In the genomic region with DNA sequence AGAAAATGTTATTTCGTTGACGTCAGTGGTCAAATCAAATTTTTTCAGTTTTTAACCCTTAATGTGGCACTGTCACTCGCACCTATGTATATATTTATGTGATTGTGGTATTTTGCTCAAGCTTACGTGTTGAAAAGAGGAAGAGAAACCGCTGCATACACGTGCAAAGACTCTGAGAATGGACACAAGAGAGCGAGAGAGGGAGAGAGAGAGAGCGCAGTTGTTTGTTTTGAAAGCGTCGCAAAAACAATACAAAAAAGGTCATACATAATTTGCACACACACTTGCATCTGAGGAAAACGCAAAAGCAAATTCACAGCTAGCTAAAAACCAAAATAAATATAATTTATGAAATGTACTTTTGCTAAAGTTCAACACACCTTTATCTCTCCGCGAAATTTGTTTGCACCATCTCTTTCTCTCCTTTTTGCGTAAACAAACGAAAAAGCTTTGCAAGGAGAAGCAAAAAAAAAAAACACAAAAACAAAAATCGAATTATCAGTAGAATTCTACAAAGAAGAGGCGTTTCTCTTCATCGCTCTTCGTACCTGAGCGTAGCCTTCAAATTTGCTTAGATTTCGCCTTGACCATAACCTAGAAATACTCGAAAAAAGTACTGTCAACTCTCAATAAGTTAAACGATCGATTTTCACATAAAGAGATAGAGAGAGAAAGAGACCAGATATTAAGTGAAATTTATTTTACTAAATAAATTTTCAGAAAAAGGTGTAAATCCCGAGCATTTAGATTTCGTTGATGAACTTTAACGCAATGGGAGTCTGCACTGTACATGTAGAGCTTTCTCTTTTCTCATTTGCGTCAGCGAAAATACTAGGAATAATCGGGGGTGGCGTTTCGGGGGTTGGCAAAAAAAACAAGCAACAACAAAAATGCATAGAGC, we compare ENCODE assay signal across 5 fruit fly cellular contexts.
TF ChIP-seq lines count a peak whose summit lies in the region.

No protein-coding gene starts in this region.

TF ChIP-seq in whole organism, adult, 20 proteins besides CTCF, POLR2A, EP300 and RAD21 (continued from another document):
- TF ChIP-seq Mnt (GFP tag; optimal IDR thresholded peaks at IDR 0.05; lab: Kevin White, UChicago): peak; percentile 94
- TF ChIP-seq ovo (GFP tag; optimal IDR thresholded peaks at IDR 0.05; lab: Kevin White, UChicago): no peak
- peak; percentile 85 for TF ChIP-seq CG33017 (tag; optimal IDR thresholded peaks at IDR 0.05; lab: Kevin White, UChicago)
- peak; percentile 88 for TF ChIP-seq CG14711 (tag; optimal IDR thresholded peaks at IDR 0.05; lab: Kevin White, UChicago)
- TF ChIP-seq CG12768 (GFP tag; optimal IDR thresholded peaks at IDR 0.05; lab: Kevin White, UChicago): peak; percentile 76

TF ChIP-seq in whole organism, embryonic, 481 proteins besides CTCF, POLR2A, EP300 and RAD21 (continued from another document and continues in another):
- TF ChIP-seq lmd (GFP tag; IDR thresholded peaks at IDR 0.05; lab: Robert Waterston, UW) (peak; percentile 71), pum (GFP tag; optimal IDR thresholded peaks at IDR 0.05; lab: Kevin White, UChicago) (peak; percentile 6), CG6683 (GFP tag; optimal IDR thresholded peaks at IDR 0.05; lab: Kevin White, UChicago) (peak; percentile 3), Chrac-16 (GFP tag; optimal IDR thresholded peaks at IDR 0.05; lab: Kevin White, UChicago) (peak; percentile 15), CG15269 (tag; optimal IDR thresholded peaks at IDR 0.05; lab: Kevin White, UChicago) (peak; percentile 23), Oaz (GFP tag; IDR thresholded peaks at IDR 0.05; lab: Robert Waterston, UW) (no peak), fd102C (GFP tag; optimal IDR thresholded peaks at IDR 0.05; lab: Kevin White, UChicago) (no peak), emc (GFP tag; optimal IDR thresholded peaks at IDR 0.05; lab: Kevin White, UChicago) (no peak), Atf6 (GFP tag; IDR thresholded peaks at IDR 0.05; lab: Robert Waterston, UW) (peak; percentile 75), Doc2 (GFP tag; IDR thresholded peaks at IDR 0.05; lab: Robert Waterston, UW) (no peak), lov (optimal IDR thresholded peaks at IDR 0.05; lab: Kevin White, UChicago) (no peak), lov (GFP tag; IDR thresholded peaks at IDR 0.05; lab: Robert Waterston, UW) (0 out of 3 replicates have a peak, but pooled peaks have one; percentile 22), fru (optimal IDR thresholded peaks at IDR 0.05; lab: Kevin White, UChicago) (no peak), CG14710 (tag; optimal IDR thresholded peaks at IDR 0.05; lab: Kevin White, UChicago) (no peak), CG6791 (GFP tag; IDR thresholded peaks at IDR 0.05; lab: Robert Waterston, UW; ENCODE audit: partially characterized antibody) (no peak), gsb (GFP tag; IDR thresholded peaks at IDR 0.05; lab: Robert Waterston, UW) (no peak), rib (GFP tag; IDR thresholded peaks at IDR 0.05; lab: Robert Waterston, UW) (peak; percentile 61), CG34422 (GFP tag; IDR thresholded peaks at IDR 0.05; lab: Robert Waterston, UW) (peak; percentile 41; the same call in 1 of the 3 replicates), Taf1 (GFP tag; IDR thresholded peaks at IDR 0.05; lab: Robert Waterston, UW) (peak; percentile 60; the same call in 1 of the 2 replicates), CG10654 (GFP tag; optimal IDR thresholded peaks at IDR 0.05; lab: Kevin White, UChicago) (no peak), CG15073 (GFP tag; optimal IDR thresholded peaks at IDR 0.05; lab: Kevin White, UChicago) (no peak), jigr1 (GFP tag; IDR thresholded peaks at IDR 0.05; lab: Robert Waterston, UW) (no peak), CG17328 (GFP tag; IDR thresholded peaks at IDR 0.05; lab: Robert Waterston, UW) (peak; percentile 53), Lim3 (GFP tag; IDR thresholded peaks at IDR 0.05; lab: Robert Waterston, UW) (0 out of 2 replicates have a peak, but pooled peaks have one; percentile 21), YL-1 (GFP tag; optimal IDR thresholded peaks at IDR 0.05; lab: Kevin White, UChicago) (no peak), lbe (GFP tag; optimal IDR thresholded peaks at IDR 0.05; lab: Kevin White, UChicago) (no peak), Lhr (GFP tag; optimal IDR thresholded peaks at IDR 0.05; lab: Kevin White, UChicago) (no peak), dysf (GFP tag; IDR thresholded peaks at IDR 0.05; lab: Robert Waterston, UW) (peak; percentile 63), CG4328 (GFP tag; optimal IDR thresholded peaks at IDR 0.05; lab: Kevin White, UChicago) (no peak)

TF ChIP-seq in whole organism, prepupa, 60 proteins besides CTCF, POLR2A, EP300 and RAD21 (continued from another document and continues in another):
- TF ChIP-seq dsx (GFP tag; optimal IDR thresholded peaks at IDR 0.05; lab: Kevin White, UChicago; ENCODE audit: poor library complexity, severe bottlenecking) (peak; percentile 37), Lpt (GFP tag; optimal IDR thresholded peaks at IDR 0.05; lab: Kevin White, UChicago) (no peak), Hr4 (GFP tag; optimal IDR thresholded peaks at IDR 0.05; lab: Kevin White, UChicago) (peak; percentile 61), svp (GFP tag; lab: Kevin White, UChicago) (peak; percentile 57), topi (GFP tag; optimal IDR thresholded peaks at IDR 0.05; lab: Kevin White, UChicago) (peak; percentile 18), CG9139 (GFP tag; optimal IDR thresholded peaks at IDR 0.05; lab: Kevin White, UChicago) (no peak), Sox102F (GFP tag; optimal IDR thresholded peaks at IDR 0.05; lab: Kevin White, UChicago) (peak; percentile 23), salr (GFP tag; optimal IDR thresholded peaks at IDR 0.05; lab: Kevin White, UChicago) (no peak), cyc (GFP tag; optimal IDR thresholded peaks at IDR 0.05; lab: Kevin White, UChicago) (peak; percentile 44), CG16779 (tag; optimal IDR thresholded peaks at IDR 0.05; lab: Kevin White, UChicago) (peak; percentile 19), CG6792 (GFP tag; optimal IDR thresholded peaks at IDR 0.05; lab: Kevin White, UChicago) (no peak), Sox15 (GFP tag; optimal IDR thresholded peaks at IDR 0.05; lab: Kevin White, UChicago) (no peak), CG11902 (GFP tag; optimal IDR thresholded peaks at IDR 0.05; lab: Kevin White, UChicago) (no peak), esn (GFP tag; optimal IDR thresholded peaks at IDR 0.05; lab: Kevin White, UChicago) (peak; percentile 64), fd59A (GFP tag; optimal IDR thresholded peaks at IDR 0.05; lab: Kevin White, UChicago) (no peak), CG8319 (GFP tag; optimal IDR thresholded peaks at IDR 0.05; lab: Kevin White, UChicago) (no peak), ss (GFP tag; optimal IDR thresholded peaks at IDR 0.05; lab: Kevin White, UChicago) (peak; percentile 73 to 81), Eip75B (GFP tag; optimal IDR thresholded peaks at IDR 0.05; lab: Kevin White, UChicago) (no peak), CG7368 (GFP tag; optimal IDR thresholded peaks at IDR 0.05; lab: Kevin White, UChicago) (no peak), dac (GFP tag; optimal IDR thresholded peaks at IDR 0.05; lab: Kevin White, UChicago) (peak; percentile 35), Eip78C (GFP tag; lab: Kevin White, UChicago) (peak; percentile 77), CG11762 (GFP tag; optimal IDR thresholded peaks at IDR 0.05; lab: Kevin White, UChicago; ENCODE audit: insufficient read depth) (no peak), CG6854 (GFP tag; optimal IDR thresholded peaks at IDR 0.05; lab: Kevin White, UChicago) (peak; percentile 57), Met (GFP tag; optimal IDR thresholded peaks at IDR 0.05; lab: Kevin White, UChicago) (peak; percentile 52), CG10669 (GFP tag; optimal IDR thresholded peaks at IDR 0.05; lab: Kevin White, UChicago) (no peak), CG8632 (GFP tag; optimal IDR thresholded peaks at IDR 0.05; lab: Kevin White, UChicago) (no peak), vri (GFP tag; optimal IDR thresholded peaks at IDR 0.05; lab: Kevin White, UChicago) (peak; percentile 52), OdsH (GFP tag; optimal IDR thresholded peaks at IDR 0.05; lab: Kevin White, UChicago) (peak; percentile 7), lz (GFP tag; optimal IDR thresholded peaks at IDR 0.05; lab: Kevin White, UChicago) (peak; percentile 46), CG15336 (GFP tag; IDR thresholded peaks at IDR 0.05; lab: Robert Waterston, UW) (peak; percentile 56; the same call in 1 of the 2 replicates)

TF ChIP-seq in whole organism, pupa, 21 proteins besides CTCF, POLR2A, EP300 and RAD21 (continued from another document):
- TF ChIP-seq CG13204 (GFP tag; optimal IDR thresholded peaks at IDR 0.05; lab: Kevin White, UChicago) (peak; percentile 61), EcR (GFP tag; optimal IDR thresholded peaks at IDR 0.05; lab: Kevin White, UChicago) (peak; percentile 82), CG34367 (tag; optimal IDR thresholded peaks at IDR 0.05; lab: Kevin White, UChicago) (peak; percentile 31)

TF ChIP-seq in whole organism, wandering third instar larva, 38 proteins besides CTCF, POLR2A, EP300 and RAD21 (continued from another document):
- peak; percentile 91 to 92 for TF ChIP-seq dl (GFP tag; optimal IDR thresholded peaks at IDR 0.05; lab: Kevin White, UChicago; ENCODE audit: insufficient read depth in 1 of 2, partially characterized antibody in 2 of 2)
- TF ChIP-seq psq (GFP tag; optimal IDR thresholded peaks at IDR 0.05; lab: Kevin White, UChicago): peak; percentile 73
- TF ChIP-seq Hr78 (GFP tag; optimal IDR thresholded peaks at IDR 0.05; lab: Kevin White, UChicago): no peak
- no peak for TF ChIP-seq sv (GFP tag; optimal IDR thresholded peaks at IDR 0.05; lab: Kevin White, UChicago)
- TF ChIP-seq pan (optimal IDR thresholded peaks at IDR 0.05; lab: Kevin White, UChicago): no peak
- peak; percentile 24 for TF ChIP-seq Rel (GFP tag; optimal IDR thresholded peaks at IDR 0.05; lab: Kevin White, UChicago)
- TF ChIP-seq Rel (tag; optimal IDR thresholded peaks at IDR 0.05; lab: Kevin White, UChicago): peak; percentile 56
- peak; percentile 22 for TF ChIP-seq Mio (GFP tag; optimal IDR thresholded peaks at IDR 0.05; lab: Kevin White, UChicago)
- peak; percentile 62 for TF ChIP-seq Hnf4 (GFP tag; optimal IDR thresholded peaks at IDR 0.05; lab: Kevin White, UChicago)
- TF ChIP-seq usp (GFP tag; optimal IDR thresholded peaks at IDR 0.05; lab: Kevin White, UChicago): no peak
- no peak for TF ChIP-seq Dfd (GFP tag; optimal IDR thresholded peaks at IDR 0.05; lab: Kevin White, UChicago)
- TF ChIP-seq CrebA (GFP tag; optimal IDR thresholded peaks at IDR 0.05; lab: Kevin White, UChicago; ENCODE audit: borderline replicate concordance): peak; percentile 70
- TF ChIP-seq OdsH (GFP tag; optimal IDR thresholded peaks at IDR 0.05; lab: Kevin White, UChicago): peak; percentile 73
- peak; percentile 64 for TF ChIP-seq GATAd (GFP tag; optimal IDR thresholded peaks at IDR 0.05; lab: Kevin White, UChicago)
- peak; percentile 4 for TF ChIP-seq brk (GFP tag; optimal IDR thresholded peaks at IDR 0.05; lab: Kevin White, UChicago)
- no peak for TF ChIP-seq Abd-B (GFP tag; optimal IDR thresholded peaks at IDR 0.05; lab: Kevin White, UChicago)
- TF ChIP-seq foxo (GFP tag; optimal IDR thresholded peaks at IDR 0.05; lab: Kevin White, UChicago): peak; percentile 23 to 83
- peak; percentile 86 for TF ChIP-seq br (GFP tag; optimal IDR thresholded peaks at IDR 0.05; lab: Kevin White, UChicago)
- peak; percentile 71 for TF ChIP-seq Vsx2 (GFP tag; optimal IDR thresholded peaks at IDR 0.05; lab: Kevin White, UChicago; ENCODE audit: partially characterized antibody)
- peak; percentile 86 for TF ChIP-seq fru (GFP tag; optimal IDR thresholded peaks at IDR 0.05; lab: Kevin White, UChicago)
